Worm (Caenorhabditis elegans): ENCODE measurements around the gene C48B4.13.

DNA sequence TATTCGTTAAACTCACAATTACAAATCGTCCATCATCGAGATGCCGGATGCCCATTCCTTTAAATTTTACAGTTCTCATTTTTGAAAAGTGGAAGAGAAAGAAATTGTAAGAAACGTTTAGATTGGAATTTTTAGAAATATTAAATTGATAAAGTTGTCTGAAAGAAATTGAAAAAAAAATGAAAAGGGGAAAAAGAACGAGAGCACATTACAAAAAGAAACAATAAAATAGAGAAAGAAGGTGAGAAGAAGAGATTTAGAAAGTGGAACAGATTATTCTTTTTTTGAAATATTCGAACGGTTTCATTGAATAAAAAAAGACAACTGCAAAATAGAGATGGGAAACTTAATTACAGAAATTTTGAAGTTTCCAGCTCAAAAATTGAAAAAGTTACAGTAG lies 7.4 kb upstream of the C48B4.13 start, which contains the start of gene C48B4.8:
- TF ChIP-seq ama-1 (optimal IDR thresholded peaks at IDR 0.05) = no peak
- TF ChIP-seq scrt-1 (GFP tag; IDR thresholded peaks at IDR 0.05) = no peak
- TF ChIP-seq tbx-37 (GFP tag; conservative IDR thresholded peaks at IDR 0.05) = no peak
- no peak for TF ChIP-seq ceh-36 (tag; optimal IDR thresholded peaks at IDR 0.05)
- no peak for TF ChIP-seq hnd-1 (tag; optimal IDR thresholded peaks at IDR 0.05)
- no peak for TF ChIP-seq hmbx-1 (tag; optimal IDR thresholded peaks at IDR 0.05)
- TF ChIP-seq ets-7 (tag; optimal IDR thresholded peaks at IDR 0.05) = no peak
- no peak for TF ChIP-seq tra-4 (tag; optimal IDR thresholded peaks at IDR 0.05)
- no peak for TF ChIP-seq F13C5.2 (tag; optimal IDR thresholded peaks at IDR 0.05)
